In the genomic region with DNA sequence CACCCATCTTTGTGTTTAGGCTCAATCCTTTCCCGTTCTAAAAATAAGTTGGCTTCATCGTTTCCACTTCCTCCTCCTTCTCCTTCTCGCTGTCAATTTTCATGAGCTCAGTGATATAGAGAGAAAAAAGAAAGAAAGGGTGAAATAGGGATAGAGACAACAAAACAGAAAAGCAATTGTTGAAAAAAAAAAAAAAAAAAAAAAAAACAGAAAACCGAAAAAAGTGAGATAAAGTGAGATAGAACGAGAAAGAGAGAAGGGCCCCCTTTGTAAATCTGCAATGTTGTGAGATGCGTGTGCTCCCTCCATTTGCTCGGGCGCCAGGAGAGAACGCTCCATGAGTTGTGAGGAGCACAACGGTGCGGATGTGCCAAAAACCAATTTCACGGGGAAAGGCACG, we compare ENCODE assay signal across 3 worm cellular contexts.
TF ChIP-seq lines count a peak whose summit lies in the region.

No protein-coding gene starts in this region.

TF ChIP-seq in whole organism, L1 larva, 84 proteins besides CTCF, POLR2A, EP300 and RAD21 (continued from another document):
- TF ChIP-seq ceh-90 (tag; optimal IDR thresholded peaks at IDR 0.05; lab: Kevin White, UChicago) (no peak), C34B4.2 (tag; optimal IDR thresholded peaks at IDR 0.05; lab: Kevin White, UChicago) (no peak), efl-1 (optimal IDR thresholded peaks at IDR 0.05; lab: Kevin White, UChicago) (peak in 1 of 2 experiments; percentile 18), efl-1 (GFP tag; optimal IDR thresholded peaks at IDR 0.05 in 1 of 2; lab: Kevin White, UChicago) (peak in 1 of 2 experiments; percentile 14), dpl-1 (GFP tag; optimal IDR thresholded peaks at IDR 0.05; lab: Kevin White, UChicago) (peak in 1 of 3 experiments; percentile 6), mep-1 (tag; optimal IDR thresholded peaks at IDR 0.05; lab: Kevin White, UChicago) (peak; percentile 58), tbx-2 (tag; optimal IDR thresholded peaks at IDR 0.05; lab: Kevin White, UChicago) (no peak), grh-1 (GFP tag; IDR thresholded peaks at IDR 0.05; lab: Robert Waterston, UW) (no peak), fkh-8 (tag; optimal IDR thresholded peaks at IDR 0.05; lab: Kevin White, UChicago) (no peak)

TF ChIP-seq in whole organism, L2 larva, 48 proteins besides CTCF, POLR2A, EP300 and RAD21 (continued from another document):
- TF ChIP-seq F13H6.1 (tag; optimal IDR thresholded peaks at IDR 0.05; lab: Kevin White, UChicago), result peak; percentile 29

TF ChIP-seq in whole organism, L4 larva, 104 proteins besides CTCF, POLR2A, EP300 and RAD21 (continued from another document):
- TF ChIP-seq lir-3 (tag; optimal IDR thresholded peaks at IDR 0.05; lab: Kevin White, UChicago), result no peak
- no peak for TF ChIP-seq ceh-62 (tag; optimal IDR thresholded peaks at IDR 0.05; lab: Kevin White, UChicago)
- TF ChIP-seq zfp-3 (GFP tag; conservative IDR thresholded peaks at IDR 0.05; lab: Robert Waterston, UW), result no peak
- no peak for TF ChIP-seq ceh-44 (GFP tag; IDR thresholded peaks at IDR 0.05; lab: Robert Waterston, UW)
- TF ChIP-seq saeg-2 (GFP tag; IDR thresholded peaks at IDR 0.05; lab: Robert Waterston, UW), result no peak
- TF ChIP-seq ctbp-1 (GFP tag; IDR thresholded peaks at IDR 0.05; lab: Robert Waterston, UW), result peak; percentile 67; the same call in 1 of the 2 replicates
- TF ChIP-seq lin-38 (GFP tag; IDR thresholded peaks at IDR 0.05; lab: Robert Waterston, UW), result no peak
- no peak for TF ChIP-seq F37D6.2 (tag; optimal IDR thresholded peaks at IDR 0.05; lab: Kevin White, UChicago)
- TF ChIP-seq vab-7 (GFP tag; IDR thresholded peaks at IDR 0.05; lab: Robert Waterston, UW), result no peak
- TF ChIP-seq ZK546.5 (tag; optimal IDR thresholded peaks at IDR 0.05; lab: Kevin White, UChicago), result no peak
- TF ChIP-seq ZK337.2 (GFP tag; IDR thresholded peaks at IDR 0.05; lab: Robert Waterston, UW), result no peak
- TF ChIP-seq Y48G9A.11 (GFP tag; IDR thresholded peaks at IDR 0.05; lab: Robert Waterston, UW), result no peak
- TF ChIP-seq aha-1 (tag; lab: Kevin White, UChicago), result peak; percentile 50
- TF ChIP-seq egl-27 (tag; optimal IDR thresholded peaks at IDR 0.05; lab: Kevin White, UChicago), result no peak
- no peak for TF ChIP-seq nhr-237 (tag; optimal IDR thresholded peaks at IDR 0.05; lab: Kevin White, UChicago)
- TF ChIP-seq rbr-2 (tag; optimal IDR thresholded peaks at IDR 0.05; lab: Kevin White, UChicago), result peak; percentile 21
- TF ChIP-seq arid-1 (GFP tag; conservative IDR thresholded peaks at IDR 0.05; lab: Robert Waterston, UW), result no peak
- TF ChIP-seq daf-19 (GFP tag; conservative IDR thresholded peaks at IDR 0.05; lab: Robert Waterston, UW), result no peak
- TF ChIP-seq hif-1 (tag; optimal IDR thresholded peaks at IDR 0.05; lab: Kevin White, UChicago), result no peak
- no peak for TF ChIP-seq set-16 (GFP tag; IDR thresholded peaks at IDR 0.05; lab: Robert Waterston, UW)
- peak; percentile 52; the same call in 1 of the 2 replicates for TF ChIP-seq ceh-20 (GFP tag; IDR thresholded peaks at IDR 0.05; lab: Robert Waterston, UW)
- no peak for TF ChIP-seq F26F4.8 (GFP tag; conservative IDR thresholded peaks at IDR 0.05; lab: Robert Waterston, UW)
- TF ChIP-seq lin-1 (GFP tag; IDR thresholded peaks at IDR 0.05; lab: Robert Waterston, UW), result no peak
- TF ChIP-seq dmd-8 (GFP tag; IDR thresholded peaks at IDR 0.05; lab: Robert Waterston, UW), result no peak
- TF ChIP-seq fkh-10 (GFP tag; optimal IDR thresholded peaks at IDR 0.05; lab: Kevin White, UChicago), result peak; percentile 45
- TF ChIP-seq daf-8 (GFP tag; IDR thresholded peaks at IDR 0.05; lab: Robert Waterston, UW), result no peak
- TF ChIP-seq lin-29 (GFP tag; IDR thresholded peaks at IDR 0.05; lab: Robert Waterston, UW), result no peak
- TF ChIP-seq ceh-32 (tag; optimal IDR thresholded peaks at IDR 0.05; lab: Kevin White, UChicago; ENCODE audit: poor library complexity), result no peak
- TF ChIP-seq madf-5 (GFP tag; IDR thresholded peaks at IDR 0.05; lab: Robert Waterston, UW), result no peak
- TF ChIP-seq dmd-9 (GFP tag; IDR thresholded peaks at IDR 0.05; lab: Robert Waterston, UW), result no peak
- TF ChIP-seq mep-1 (tag; optimal IDR thresholded peaks at IDR 0.05; lab: Kevin White, UChicago), result peak; percentile 42
- peak in 1 of 2 experiments; percentile 34 for TF ChIP-seq lsy-2 (tag; optimal IDR thresholded peaks at IDR 0.05; lab: Kevin White, UChicago)
- TF ChIP-seq hlh-11 (tag; optimal IDR thresholded peaks at IDR 0.05; lab: Kevin White, UChicago), result no peak
- TF ChIP-seq dve-1 (tag; optimal IDR thresholded peaks at IDR 0.05; lab: Kevin White, UChicago; ENCODE audit: insufficient read depth), result no peak
- TF ChIP-seq mdt-29 (GFP tag; IDR thresholded peaks at IDR 0.05; lab: Robert Waterston, UW), result no peak
- no peak for TF ChIP-seq lin-15B (tag; optimal IDR thresholded peaks at IDR 0.05; lab: Kevin White, UChicago)
- TF ChIP-seq F44E2.7 (GFP tag; IDR thresholded peaks at IDR 0.05; lab: Robert Waterston, UW), result no peak
- TF ChIP-seq nhr-25 (tag; optimal IDR thresholded peaks at IDR 0.05; lab: Kevin White, UChicago; ENCODE audit: borderline replicate concordance, insufficient read depth), result no peak
- TF ChIP-seq mxl-3 (GFP tag; optimal IDR thresholded peaks at IDR 0.05; lab: Kevin White, UChicago), result no peak
- TF ChIP-seq daf-12 (tag; optimal IDR thresholded peaks at IDR 0.05; lab: Kevin White, UChicago), result no peak
